Worm (Caenorhabditis elegans): ENCODE data around the gene ZK105.14.

- TF ChIP-seq lin-15B (tag; optimal IDR thresholded peaks at IDR 0.05) (no peak), tbx-2 (tag; optimal IDR thresholded peaks at IDR 0.05) (no peak)
Observed at ce11 chrV:7683907-7684655, 37.8 kb downstream of the ZK105.14 start, which contains the start of gene sre-11.
